Worm (Caenorhabditis elegans): ENCODE measurements around the gene mdt-8.

DNA sequence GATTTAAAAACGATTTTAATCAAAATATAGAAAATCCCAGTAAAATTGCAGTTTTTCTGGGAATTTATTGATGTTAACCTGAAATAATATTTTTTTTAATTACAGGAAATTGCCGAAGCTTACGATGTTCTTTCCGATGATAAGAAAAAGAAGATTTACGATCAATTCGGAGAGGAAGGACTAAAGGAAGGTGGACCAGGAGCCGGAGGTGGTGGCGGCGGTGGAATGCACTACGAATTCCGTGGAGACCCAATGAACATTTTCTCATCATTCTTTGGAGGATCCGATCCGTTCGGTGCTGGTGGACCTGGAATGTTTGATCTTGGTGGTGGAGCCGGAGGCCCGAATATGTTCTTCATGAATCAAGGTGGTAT, 12.3 kb upstream of the mdt-8 start:
- TF ChIP-seq K09A11.1 (tag; optimal IDR thresholded peaks at IDR 0.05; ENCODE audit: insufficient read depth) (no peak), pha-4 (tag; optimal IDR thresholded peaks at IDR 0.05) (no peak), fkh-10 (GFP tag; optimal IDR thresholded peaks at IDR 0.05) (no peak), sox-4 (tag; optimal IDR thresholded peaks at IDR 0.05) (no peak), nfya-1 (tag; optimal IDR thresholded peaks at IDR 0.05) (no peak), C38D4.7 (GFP tag; optimal IDR thresholded peaks at IDR 0.05) (no peak), unc-55 (GFP tag; optimal IDR thresholded peaks at IDR 0.05) (no peak), nhr-232 (tag; optimal IDR thresholded peaks at IDR 0.05) (no peak)

Measured in whole organism, late embryonic.